Worm (Caenorhabditis elegans) whole organism, early embryonic: Measurements from ENCODE around the gene era-1.

Source experiments
- aly-1 ChIP-seq: sonication (generic microtip); optimal IDR thresholded peaks from 2 replicates; lab custom pipeline; 2016; ENCODE audit warnings: missing genetic modification characterization, missing compliant biosample characterization
- ama-1 ChIP-seq: fragments of 150-350 bp; optimal IDR thresholded peaks from 2 replicates; lab custom pipeline; 2014
- flt-1 ChIP-seq: fragments of 200-800 bp; sonication (Bioruptor generic); IDR thresholded peaks from 2 replicates; pipeline ENCODE4 v1.3.6; 2022; ENCODE audit warnings: missing genetic modification characterization, missing compliant biosample characterization
- hmbx-1 ChIP-seq: sonication (generic microtip); optimal IDR thresholded peaks from 2 replicates; lab custom pipeline; 2016; ENCODE audit warnings: mild to moderate bottlenecking, missing genetic modification characterization, missing compliant biosample characterization
- scrt-1 ChIP-seq: fragments of 200-800 bp; sonication (Bioruptor generic); IDR thresholded peaks from 2 replicates; pipeline ENCODE4 v1.3.6; 2022; ENCODE audit warnings: missing genetic modification characterization, missing compliant biosample characterization
- tbx-37 ChIP-seq: fragments of 200-800 bp; sonication (Bioruptor generic); conservative IDR thresholded peaks from 2 replicates; pipeline ENCODE4 v1.3.6; 2022; ENCODE audit warnings: missing genetic modification reagents, missing genetic modification characterization, missing compliant biosample characterization

DNA sequence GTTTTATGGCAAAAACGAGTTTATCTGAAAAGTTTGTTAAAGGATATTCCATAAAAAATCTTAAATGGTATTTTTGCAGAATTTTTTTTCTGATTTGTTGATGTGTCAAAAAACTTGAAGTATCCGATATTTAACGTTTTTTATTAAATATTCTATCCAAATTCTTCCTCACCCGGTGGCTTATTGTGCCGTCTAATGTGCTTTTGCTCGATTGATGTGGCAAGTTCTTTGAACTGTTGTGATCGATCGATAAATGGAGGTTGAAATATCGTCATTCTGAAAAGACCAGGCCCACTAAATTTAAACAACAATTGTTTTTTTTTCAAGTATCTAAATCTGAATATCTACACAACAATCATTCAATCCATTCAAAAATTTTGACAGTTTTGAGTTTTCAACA lies 47.7 kb upstream of the era-1 start, which contains the start of gene syx-18:
- TF ChIP-seq ama-1 (lab: Kevin White, UChicago): no peak
- no peak for TF ChIP-seq aly-1 (tag; lab: Kevin White, UChicago)
- TF ChIP-seq tbx-37 (GFP tag; lab: Robert Waterston, UW): no peak
- TF ChIP-seq flt-1 (GFP tag; lab: Robert Waterston, UW): no peak
- no peak for TF ChIP-seq hmbx-1 (tag; lab: Kevin White, UChicago)
- TF ChIP-seq scrt-1 (GFP tag; lab: Robert Waterston, UW): no peak
